Fruit fly (Drosophila melanogaster) whole organism, pupa: Measurements from ENCODE around the gene CG45060.

Experiments
- CG10348 ChIP-seq: fragments of 200-800 bp; sonication (Bioruptor generic); IDR thresholded peaks from 2 replicates; pipeline ENCODE4 v1.3.6; 2022; ENCODE audit warnings: missing biosample characterization, missing genetic modification characterization
- CG12605 ChIP-seq: fragments of 200-800 bp; sonication (Bioruptor generic); IDR thresholded peaks from 2 replicates; pipeline ENCODE4 v1.3.6; 2022; ENCODE audit warnings: missing biosample characterization, missing genetic modification characterization
- CG13204 ChIP-seq: fragments of 200-800 bp; sonication (Bioruptor generic); optimal IDR thresholded peaks from 2 replicates; lab custom pipeline; 2018; ENCODE audit warnings: missing biosample characterization, mild to moderate bottlenecking, missing genetic modification characterization, moderate library complexity
- CG14655 ChIP-seq: fragments of 200-800 bp; sonication (Bioruptor generic); optimal IDR thresholded peaks from 3 replicates; lab custom pipeline; 2017; ENCODE audit warnings: mild to moderate bottlenecking, missing biosample characterization, missing genetic modification reagents, missing genetic modification characterization
- CG15710 ChIP-seq: fragments of 200-800 bp; sonication (Bioruptor generic); optimal IDR thresholded peaks from 2 replicates; lab custom pipeline; 2018; ENCODE audit warnings: missing biosample characterization, mild to moderate bottlenecking, missing genetic modification characterization, moderate library complexity
- CG17806 ChIP-seq: fragments of 200-800 bp; sonication (Bioruptor generic); optimal IDR thresholded peaks from 2 replicates; lab custom pipeline; 2018; ENCODE audit warnings: missing biosample characterization, mild to moderate bottlenecking, missing genetic modification characterization, moderate library complexity
- CG32121 ChIP-seq: fragments of 200-800 bp; sonication (Bioruptor generic); IDR thresholded peaks from 2 replicates; pipeline ENCODE4 v1.3.6; 2022; ENCODE audit warnings: missing biosample characterization, missing genetic modification characterization
- CG34367 ChIP-seq: fragments of 200-800 bp; sonication (Bioruptor generic); optimal IDR thresholded peaks from 2 replicates; lab custom pipeline; 2018; ENCODE audit warnings: missing biosample characterization, mild to moderate bottlenecking, missing genetic modification characterization
- CG4496 ChIP-seq: fragments of 200-800 bp; sonication (Bioruptor generic); IDR thresholded peaks from 3 replicates; pipeline ENCODE4 v1.3.6; 2022; ENCODE audit warnings: missing biosample characterization, missing genetic modification characterization
- CG8159 ChIP-seq: fragments of 200-800 bp; sonication (Bioruptor generic); optimal IDR thresholded peaks from 3 replicates; lab custom pipeline; 2018; ENCODE audit warnings: missing biosample characterization, mild to moderate bottlenecking, missing genetic modification characterization, moderate library complexity
- CG8301 ChIP-seq: fragments of 200-800 bp; sonication (Bioruptor generic); optimal IDR thresholded peaks from 2 replicates; lab custom pipeline; 2018; ENCODE audit warnings: missing biosample characterization, mild to moderate bottlenecking, missing genetic modification characterization
- CG9948 ChIP-seq: fragments of 200-800 bp; sonication (Bioruptor generic); optimal IDR thresholded peaks from 2 replicates; lab custom pipeline; 2018; ENCODE audit warnings: missing biosample characterization, mild to moderate bottlenecking, missing genetic modification characterization, moderate library complexity
- D1 ChIP-seq: fragments of 200-800 bp; sonication (Bioruptor generic); optimal IDR thresholded peaks from 2 replicates; lab custom pipeline; 2018; ENCODE audit warnings: missing biosample characterization, mild to moderate bottlenecking, missing genetic modification characterization, moderate library complexity
- EcR ChIP-seq: fragments of 200-800 bp; sonication (Bioruptor generic); optimal IDR thresholded peaks from 3 replicates; lab custom pipeline; 2019; ENCODE audit warnings: missing biosample characterization, missing genetic modification characterization, mild to moderate bottlenecking, moderate library complexity, missing genetic modification reagents
- Ets98B ChIP-seq: fragments of 200-800 bp; sonication (Bioruptor generic); IDR thresholded peaks from 2 replicates; pipeline ENCODE4 v1.3.6; 2022; ENCODE audit warnings: missing biosample characterization, missing genetic modification characterization
- Pif1A ChIP-seq: fragments of 200-800 bp; sonication (Bioruptor generic); optimal IDR thresholded peaks from 3 replicates; lab custom pipeline; 2016; ENCODE audit warnings: missing biosample characterization, missing genetic modification characterization
- Pif1B ChIP-seq: fragments of 200-800 bp; sonication (Bioruptor generic); optimal IDR thresholded peaks from 3 replicates; lab custom pipeline; 2016; ENCODE audit warnings: missing biosample characterization, missing genetic modification characterization
- Snoo ChIP-seq: fragments of 200-800 bp; sonication (Bioruptor generic); optimal IDR thresholded peaks from 3 replicates; lab custom pipeline; 2017; ENCODE audit warnings: missing biosample characterization, mild to moderate bottlenecking, missing genetic modification characterization, inconsistent platforms
- fd96Ca ChIP-seq: fragments of 200-800 bp; sonication (Bioruptor generic); IDR thresholded peaks from 3 replicates; pipeline ENCODE4 v1.3.6; 2022; ENCODE audit warnings: missing biosample characterization, missing genetic modification characterization
- gl ChIP-seq: fragments of 200-800 bp; sonication (Bioruptor generic); optimal IDR thresholded peaks from 2 replicates; lab custom pipeline; 2018; ENCODE audit warnings: missing biosample characterization, mild to moderate bottlenecking, missing genetic modification characterization
- rn ChIP-seq: fragments of 200-800 bp; sonication (Bioruptor generic); IDR thresholded peaks from 2 replicates; pipeline ENCODE4 v1.3.6; 2022; ENCODE audit warnings: missing biosample characterization, missing genetic modification characterization

CG45060 gene

dm6 chrX:9871632-9872031 is 3.3 kb upstream of the CG45060 start, which contains the start of gene CG45061:
Gene CG45061 (minus strand): TSS chrX:9871702.
- 0 out of 2 replicates have a peak, but pooled peaks have one; percentile 16 for TF ChIP-seq Ets98B (GFP tag; lab: Robert Waterston, UW)
- TF ChIP-seq fd96Ca, result 0 out of 3 replicates have a peak, but pooled peaks have one; percentile 33
- no peak for TF ChIP-seq EcR (GFP tag; lab: Kevin White, UChicago)

- TF ChIP-seq EcR (GFP tag; lab: Kevin White, UChicago) (no peak), CG15710 (tag; lab: Kevin White, UChicago) (no peak), Snoo (tag; lab: Kevin White, UChicago) (no peak), Ets98B (GFP tag; lab: Robert Waterston, UW) (no peak), fd96Ca (no peak), rn (GFP tag; lab: Robert Waterston, UW) (no peak), Pif1B (GFP tag; lab: Kevin White, UChicago) (no peak), CG14655 (no peak), CG4496 (GFP tag; lab: Robert Waterston, UW) (no peak)
Measured at dm6 chrX:9864882-9865281, 3.5 kb downstream of the CG45060 start, which contains the start of gene Ser7. Gene Ser7 (plus strand): TSS chrX:9865233.

dm6 chrX:9847529-9847928 is 20.8 kb downstream of the CG45060 start:
- no peak for TF ChIP-seq Snoo (tag; lab: Kevin White, UChicago)
- no peak for TF ChIP-seq CG8301 (tag; lab: Kevin White, UChicago)
- no peak for TF ChIP-seq EcR (GFP tag; lab: Kevin White, UChicago)
- no peak for TF ChIP-seq CG12605 (GFP tag; lab: Robert Waterston, UW)
- no peak for TF ChIP-seq gl (tag; lab: Kevin White, UChicago)
- no peak for TF ChIP-seq Pif1B (GFP tag; lab: Kevin White, UChicago)
- no peak for TF ChIP-seq CG13204 (GFP tag; lab: Kevin White, UChicago)

- no peak for TF ChIP-seq rn (GFP tag; lab: Robert Waterston, UW)
- no peak for TF ChIP-seq CG17806 (tag; lab: Kevin White, UChicago)
- no peak for TF ChIP-seq Snoo (tag; lab: Kevin White, UChicago)
- no peak for TF ChIP-seq gl (tag; lab: Kevin White, UChicago)
- no peak for TF ChIP-seq CG32121 (GFP tag; lab: Robert Waterston, UW)
- no peak for TF ChIP-seq CG8301 (tag; lab: Kevin White, UChicago)
- no peak for TF ChIP-seq CG14655
Measured at dm6 chrX:9833028-9833427, 35.3 kb downstream of the CG45060 start.

- TF ChIP-seq CG8301 (tag; lab: Kevin White, UChicago) (peak; percentile 0), gl (tag; lab: Kevin White, UChicago) (no peak), CG15710 (tag; lab: Kevin White, UChicago) (peak; percentile 21), Pif1A (GFP tag; lab: Kevin White, UChicago) (no peak), CG14655 (peak; percentile 37), CG12605 (GFP tag; lab: Robert Waterston, UW) (no peak), CG8159 (tag; lab: Kevin White, UChicago) (peak; percentile 48), CG34367 (tag; lab: Kevin White, UChicago) (no peak), CG4496 (GFP tag; lab: Robert Waterston, UW) (no peak), fd96Ca (no peak), D1 (tag; lab: Kevin White, UChicago) (no peak), rn (GFP tag; lab: Robert Waterston, UW) (no peak), Ets98B (GFP tag; lab: Robert Waterston, UW) (no peak), CG13204 (GFP tag; lab: Kevin White, UChicago) (no peak), CG10348 (GFP tag; lab: Robert Waterston, UW) (no peak), CG32121 (GFP tag; lab: Robert Waterston, UW) (no peak), Snoo (tag; lab: Kevin White, UChicago) (no peak), EcR (GFP tag; lab: Kevin White, UChicago) (no peak), CG9948 (peak; percentile 37), CG17806 (tag; lab: Kevin White, UChicago) (peak; percentile 22), Pif1B (GFP tag; lab: Kevin White, UChicago) (no peak)
Measured at dm6 chrX:9829896-9830295, 38.5 kb downstream of the CG45060 start.
